Fruit fly (Drosophila melanogaster) whole organism, embryonic: ENCODE results near the gene Jarid2.

Experiments used
- Awh ChIP-seq: fragments of 200-800 bp; sonication (Bioruptor generic); IDR thresholded peaks from 2 replicates; pipeline ENCODE4, ENCODE4 v1.3.6; 2022; ENCODE audit warnings: missing biosample characterization, missing genetic modification characterization
- CG10431 ChIP-seq: fragments of 200-800 bp; sonication (Bioruptor generic); optimal IDR thresholded peaks from 3 replicates; lab custom pipeline; 2018; ENCODE audit warnings: missing biosample characterization, mild to moderate bottlenecking, missing genetic modification characterization
- CG10543 ChIP-seq: fragments of 200-800 bp; sonication (Bioruptor generic); optimal IDR thresholded peaks from 3 replicates; lab custom pipeline; 2017; ENCODE audit warnings: missing biosample characterization, mild to moderate bottlenecking, missing genetic modification characterization, moderate library complexity
- CG10654 ChIP-seq: fragments of 200-800 bp; sonication (Bioruptor generic); optimal IDR thresholded peaks from 2 replicates; lab custom pipeline; 2016; ENCODE audit warnings: missing biosample characterization, missing genetic modification characterization
- CG10959 ChIP-seq: fragments of 200-800 bp; sonication (Bioruptor generic); IDR thresholded peaks from 2 replicates; pipeline ENCODE4 v1.3.6; 2022; ENCODE audit warnings: missing biosample characterization, missing genetic modification characterization
- CG11560 ChIP-seq: fragments of 200-800 bp; sonication (Bioruptor generic); IDR thresholded peaks from 3 replicates; pipeline ENCODE4 v1.3.6; 2022; ENCODE audit warnings: missing biosample characterization, missing genetic modification characterization
- CG12299 ChIP-seq: fragments of 200-800 bp; sonication (Bioruptor generic); optimal IDR thresholded peaks from 2 replicates; lab custom pipeline; 2018; ENCODE audit warnings: missing biosample characterization, mild to moderate bottlenecking, missing genetic modification characterization
- CG13123 ChIP-seq: fragments of 200-800 bp; sonication (Bioruptor generic); optimal IDR thresholded peaks from 2 replicates; lab custom pipeline; 2016; ENCODE audit warnings: missing biosample characterization, missing genetic modification characterization
- CG15269 ChIP-seq: fragments of 200-800 bp; sonication (Bioruptor generic); optimal IDR thresholded peaks from 2 replicates; lab custom pipeline; 2018; ENCODE audit warnings: missing biosample characterization, mild to moderate bottlenecking, missing genetic modification characterization, moderate library complexity
- CG15479 ChIP-seq: fragments of 200-800 bp; sonication (Bioruptor generic); optimal IDR thresholded peaks from 3 replicates; lab custom pipeline; 2019; ENCODE audit warnings: missing biosample characterization, mild to moderate bottlenecking, missing genetic modification characterization, moderate library complexity
- CG2678 ChIP-seq: fragments of 200-800 bp; sonication (Bioruptor generic); optimal IDR thresholded peaks from 3 replicates; lab custom pipeline; 2019; ENCODE audit warnings: missing biosample characterization, mild to moderate bottlenecking, missing genetic modification characterization, moderate library complexity
- CG32532 ChIP-seq: fragments of 200-800 bp; sonication (Bioruptor generic); IDR thresholded peaks from 2 replicates; pipeline ENCODE4 v1.3.6; 2022; ENCODE audit warnings: missing biosample characterization, missing genetic modification characterization
- CG3726 ChIP-seq: fragments of 200-800 bp; sonication (Bioruptor generic); IDR thresholded peaks from 3 replicates; pipeline ENCODE4, ENCODE4 v1.3.6; 2022; ENCODE audit warnings: missing biosample characterization, missing genetic modification characterization
- CG4360 ChIP-seq: fragments of 200-800 bp; sonication (Bioruptor generic); IDR thresholded peaks from 2 replicates; pipeline ENCODE4 v1.3.6; 2022; ENCODE audit warnings: missing biosample characterization, missing genetic modification characterization
- CG4730 ChIP-seq: fragments of 200-800 bp; sonication (Bioruptor generic); IDR thresholded peaks from 2 replicates; pipeline ENCODE4 v1.3.6; 2022; ENCODE audit warnings: missing biosample characterization, missing genetic modification characterization
- CG6175 ChIP-seq: fragments of 200-800 bp; sonication (Bioruptor generic); IDR thresholded peaks from 3 replicates; pipeline ENCODE4 v1.3.6; 2022; ENCODE audit warnings: missing biosample characterization, missing genetic modification characterization
- CG6813 ChIP-seq: fragments of 200-800 bp; sonication (Bioruptor generic); optimal IDR thresholded peaks from 2 replicates; lab custom pipeline; 2017; ENCODE audit warnings: missing biosample characterization, missing genetic modification characterization, mild to moderate bottlenecking, moderate library complexity, missing genetic modification reagents
- CG7928 ChIP-seq: fragments of 200-800 bp; sonication (Bioruptor generic); optimal IDR thresholded peaks from 2 replicates; lab custom pipeline; 2017; ENCODE audit warnings: missing biosample characterization, mild to moderate bottlenecking, missing genetic modification characterization
- CG7963 ChIP-seq: fragments of 200-800 bp; sonication (Bioruptor generic); IDR thresholded peaks from 3 replicates; pipeline ENCODE4 v1.3.6; 2022; ENCODE audit warnings: missing biosample characterization, missing genetic modification characterization; ENCODE audit not compliant: partially characterized antibody
- CHES-1-like ChIP-seq: fragments of 200-800 bp; sonication (Bioruptor generic); optimal IDR thresholded peaks from 2 replicates; lab custom pipeline; 2016; ENCODE audit warnings: missing biosample characterization, missing genetic modification characterization
- CTCF ChIP-seq: fragments of 200-800 bp; sonication (Bioruptor generic); optimal IDR thresholded peaks from 2 replicates; lab custom pipeline; 2017; ENCODE audit warnings: missing biosample characterization, mild to moderate bottlenecking, missing genetic modification characterization, moderate library complexity
- D19B ChIP-seq: fragments of 200-800 bp; sonication (Bioruptor generic); optimal IDR thresholded peaks from 2 replicates; lab custom pipeline; 2017; ENCODE audit warnings: missing biosample characterization, mild to moderate bottlenecking, missing genetic modification characterization
- Fer3 ChIP-seq: fragments of 200-800 bp; sonication (Bioruptor generic); optimal IDR thresholded peaks from 2 replicates; lab custom pipeline; 2018; ENCODE audit warnings: missing biosample characterization, mild to moderate bottlenecking, missing genetic modification characterization, moderate library complexity
- Jarid2 ChIP-seq: fragments of 200-800 bp; sonication (Bioruptor generic); optimal IDR thresholded peaks from 3 replicates; lab custom pipeline; 2017; ENCODE audit warnings: mild to moderate bottlenecking, missing biosample characterization, missing genetic modification reagents, missing genetic modification characterization
- Kr ChIP-seq: fragments of 200-800 bp; sonication (Bioruptor generic); optimal IDR thresholded peaks from 2 replicates; lab custom pipeline; 2017; ENCODE audit warnings: missing biosample characterization, mild to moderate bottlenecking, missing genetic modification characterization
- MBD-R2 ChIP-seq: fragments of 200-800 bp; sonication (Bioruptor generic); IDR thresholded peaks from 2 replicates; pipeline ENCODE4 v1.3.6; 2022; ENCODE audit warnings: missing biosample characterization, missing genetic modification characterization
- Med ChIP-seq: fragments of 200-800 bp; sonication (Bioruptor generic); peaks from one replicate; lab custom pipeline; 2016; ENCODE audit warnings: missing biosample characterization, missing genetic modification characterization, mild to moderate bottlenecking, inconsistent platforms, moderate library complexity
- Sin3A ChIP-seq: fragments of >200 bp; optimal IDR thresholded peaks from 2 replicates; lab custom pipeline; 2018
- YL-1 ChIP-seq: fragments of 200-800 bp; sonication (Bioruptor generic); optimal IDR thresholded peaks from 3 replicates; lab custom pipeline; 2017; ENCODE audit warnings: missing biosample characterization, mild to moderate bottlenecking, missing genetic modification characterization
- abd-A ChIP-seq: fragments of 200-800 bp; sonication (Bioruptor generic); optimal IDR thresholded peaks from 3 replicates; lab custom pipeline; 2019; ENCODE audit warnings: missing biosample characterization, mild to moderate bottlenecking, missing genetic modification characterization, moderate library complexity
- ara ChIP-seq: fragments of 200-800 bp; sonication (Bioruptor generic); IDR thresholded peaks from 2 replicates; pipeline ENCODE4 v1.3.6; 2022; ENCODE audit warnings: missing biosample characterization, missing genetic modification characterization
- br ChIP-seq: fragments of >200 bp; optimal IDR thresholded peaks from 2 replicates; lab custom pipeline; 2017
- cg ChIP-seq: fragments of 200-800 bp; sonication (Bioruptor generic); optimal IDR thresholded peaks from 3 replicates; lab custom pipeline; 2019; ENCODE audit warnings: missing biosample characterization, mild to moderate bottlenecking, missing genetic modification characterization, moderate library complexity
- chinmo ChIP-seq: fragments of 200-800 bp; sonication (Bioruptor generic); IDR thresholded peaks from 4 replicates; pipeline ENCODE4 v1.3.6; 2022; ENCODE audit warnings: missing biosample characterization, missing genetic modification characterization; ENCODE audit not compliant: partially characterized antibody
- chm ChIP-seq: fragments of 200-800 bp; sonication (Bioruptor generic); IDR thresholded peaks from 2 replicates; pipeline ENCODE4 v1.3.6; 2022; ENCODE audit warnings: missing biosample characterization, missing genetic modification characterization
- danr ChIP-seq: fragments of 200-800 bp; sonication (Bioruptor generic); IDR thresholded peaks from 2 replicates; pipeline ENCODE4 v1.3.6; 2022; ENCODE audit warnings: missing biosample characterization, missing genetic modification characterization
- fru ChIP-seq: fragments of >200 bp; optimal IDR thresholded peaks from 2 replicates; lab custom pipeline; 2017
- grn ChIP-seq: fragments of 200-800 bp; sonication (Bioruptor generic); optimal IDR thresholded peaks from 3 replicates; lab custom pipeline; 2017; ENCODE audit warnings: missing biosample characterization, missing genetic modification characterization
- gro ChIP-seq: fragments of 200-800 bp; sonication (Bioruptor generic); optimal IDR thresholded peaks from 2 replicates; lab custom pipeline; 2016; ENCODE audit warnings: missing biosample characterization, missing genetic modification characterization
- gsb-n ChIP-seq: fragments of 200-800 bp; sonication (Bioruptor generic); optimal IDR thresholded peaks from 3 replicates; lab custom pipeline; 2018; ENCODE audit warnings: missing biosample characterization, mild to moderate bottlenecking, missing genetic modification characterization
- ham ChIP-seq: fragments of 200-800 bp; sonication (Bioruptor generic); IDR thresholded peaks from 2 replicates; pipeline ENCODE4 v1.3.6; 2022; ENCODE audit warnings: missing biosample characterization, missing genetic modification characterization
- mirr ChIP-seq: fragments of 200-800 bp; sonication (Bioruptor generic); optimal IDR thresholded peaks from 3 replicates; lab custom pipeline; 2018; ENCODE audit warnings: missing biosample characterization, mild to moderate bottlenecking, missing genetic modification characterization
- nom ChIP-seq: fragments of 200-800 bp; sonication (Bioruptor generic); optimal IDR thresholded peaks from 2 replicates; lab custom pipeline; 2017; ENCODE audit warnings: missing biosample characterization, missing genetic modification characterization, mild to moderate bottlenecking, moderate library complexity, missing genetic modification reagents
- ranshi ChIP-seq: fragments of 200-800 bp; sonication (Bioruptor generic); IDR thresholded peaks from 2 replicates; pipeline ENCODE4 v1.3.6; 2022; ENCODE audit warnings: missing biosample characterization, missing genetic modification characterization
- row ChIP-seq: fragments of 200-800 bp; sonication (Bioruptor generic); IDR thresholded peaks from 3 replicates; pipeline ENCODE4 v1.3.6; 2022; ENCODE audit warnings: missing biosample characterization, missing genetic modification characterization
- scrt ChIP-seq: fragments of 200-800 bp; sonication (Bioruptor generic); optimal IDR thresholded peaks from 2 replicates; lab custom pipeline; 2018; ENCODE audit warnings: missing biosample characterization, mild to moderate bottlenecking, missing genetic modification characterization, moderate library complexity
- sim ChIP-seq: fragments of 200-800 bp; sonication (Bioruptor generic); IDR thresholded peaks from 2 replicates; pipeline ENCODE4 v1.3.6; 2022; ENCODE audit warnings: missing biosample characterization, missing genetic modification characterization
- sna ChIP-seq: fragments of 200-800 bp; sonication (Bioruptor generic); IDR thresholded peaks from 2 replicates; pipeline ENCODE4 v1.3.6; 2022; ENCODE audit warnings: missing biosample characterization, missing genetic modification characterization; ENCODE audit not compliant: partially characterized antibody
- so ChIP-seq: fragments of 200-800 bp; sonication (Bioruptor generic); IDR thresholded peaks from 3 replicates; pipeline ENCODE4 v1.3.6; 2022; ENCODE audit warnings: missing biosample characterization, missing genetic modification characterization
- sqz ChIP-seq: fragments of 200-800 bp; sonication (Bioruptor generic); optimal IDR thresholded peaks from 3 replicates; lab custom pipeline; 2018; ENCODE audit warnings: missing biosample characterization, mild to moderate bottlenecking, missing genetic modification characterization
- tll ChIP-seq, 2 experiments: fragments of 200-800 bp in 1 of 2; fragments of >200 bp in 1 of 2; sonication (Bioruptor generic) in 1 of 2; optimal IDR thresholded peaks; 2 replicates each; lab custom pipeline; 2017 to 2019; ENCODE audit warnings: missing biosample characterization in 2 of 2, missing genetic modification characterization in 2 of 2, mild to moderate bottlenecking in 1 of 2, moderate library complexity in 1 of 2
- ttk ChIP-seq: fragments of 200-800 bp; sonication (Bioruptor generic); IDR thresholded peaks from 2 replicates; pipeline ENCODE4 v2.1.2; 2022; ENCODE audit warnings: missing biosample characterization, missing genetic modification characterization

The Jarid2 gene

DNA sequence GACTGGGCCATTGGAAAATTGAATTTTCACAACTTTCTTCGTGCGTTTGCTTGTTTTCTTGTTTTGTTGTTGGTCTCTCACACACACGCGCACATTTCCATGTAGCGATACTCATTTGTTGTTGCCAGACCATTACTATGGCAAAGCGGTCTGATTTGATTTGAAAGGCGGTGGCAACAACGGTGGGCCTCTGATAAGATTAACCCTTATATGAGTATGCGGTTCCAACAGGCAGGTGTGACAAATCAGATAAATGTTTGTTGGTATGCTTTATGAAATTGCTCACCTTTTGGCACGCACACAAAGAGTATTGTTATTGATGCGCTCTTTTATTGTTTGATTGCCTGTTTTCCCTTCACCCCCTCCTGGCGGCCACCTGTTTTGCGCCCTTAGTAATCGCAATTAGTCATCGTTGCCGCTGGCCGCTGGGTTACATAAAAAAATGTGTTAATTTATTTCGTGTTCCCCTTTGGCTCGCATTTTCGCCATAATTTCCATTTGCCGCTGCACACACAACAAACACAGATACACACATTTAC is 29.5 kb upstream of the Jarid2 start (continued):
- TF ChIP-seq CG32532, result peak; percentile 12; the same call in 1 of the 2 replicates
- TF ChIP-seq row (GFP tag; lab: Robert Waterston, UW), result 0 out of 3 replicates have a peak, but pooled peaks have one; percentile 13
- TF ChIP-seq CG4730 (GFP tag; lab: Robert Waterston, UW), result no peak
- 0 out of 3 replicates have a peak, but pooled peaks have one; percentile 22 for TF ChIP-seq CG7963 (GFP tag; lab: Robert Waterston, UW)
- TF ChIP-seq MBD-R2, result peak; percentile 7; the same call in 1 of the 2 replicates
- no peak for TF ChIP-seq so
- no peak for TF ChIP-seq ara (GFP tag; lab: Robert Waterston, UW)
- peak; percentile 82 for TF ChIP-seq Med (GFP tag; lab: Kevin White, UChicago)
- TF ChIP-seq CG10431 (GFP tag; lab: Kevin White, UChicago), result peak; percentile 97
- peak; percentile 78; the same call in 2 of the 4 replicates for TF ChIP-seq chinmo
- TF ChIP-seq CG3726 (GFP tag; lab: Robert Waterston, UW), result no peak
- peak; percentile 43 for TF ChIP-seq CG10543 (GFP tag; lab: Kevin White, UChicago)
- peak in 1 of 2 experiments; percentile 45 for TF ChIP-seq tll (GFP tag; optimal IDR thresholded peaks at IDR 0.05; lab: Kevin White, UChicago)
- TF ChIP-seq grn (GFP tag; lab: Kevin White, UChicago), result peak; percentile 86
- TF ChIP-seq sqz (GFP tag; lab: Kevin White, UChicago), result peak; percentile 28
- TF ChIP-seq sna, result 0 out of 2 replicates have a peak, but pooled peaks have one; percentile 10
- TF ChIP-seq CG15479 (GFP tag; lab: Kevin White, UChicago), result no peak
- TF ChIP-seq sim (GFP tag; lab: Robert Waterston, UW), result no peak
- TF ChIP-seq cg, result peak; percentile 90
- no peak for TF ChIP-seq ttk (GFP tag; lab: Robert Waterston, UW)
- no peak for TF ChIP-seq CG7928 (GFP tag; lab: Kevin White, UChicago)
- no peak for TF ChIP-seq Jarid2 (GFP tag; lab: Kevin White, UChicago)
- TF ChIP-seq CG13123 (GFP tag; lab: Kevin White, UChicago), result no peak
- no peak for TF ChIP-seq CG10654
- peak; percentile 89 for TF ChIP-seq mirr (GFP tag; lab: Kevin White, UChicago)
- TF ChIP-seq CG6813 (GFP tag; lab: Kevin White, UChicago), result no peak
- no peak for TF ChIP-seq ham (GFP tag; lab: Robert Waterston, UW)
- TF ChIP-seq nom (GFP tag; lab: Kevin White, UChicago), result no peak
- TF ChIP-seq ranshi (GFP tag; lab: Robert Waterston, UW), result no peak
- TF ChIP-seq CHES-1-like (GFP tag; lab: Kevin White, UChicago), result peak; percentile 18
- peak; percentile 46 for TF ChIP-seq scrt
- TF ChIP-seq CG12299, result no peak
- peak; percentile 78 for TF ChIP-seq gsb-n (tag; lab: Kevin White, UChicago)
- TF ChIP-seq CG2678 (tag; lab: Kevin White, UChicago), result peak; percentile 19
- peak; percentile 4 for TF ChIP-seq YL-1 (GFP tag; lab: Kevin White, UChicago)
- TF ChIP-seq gro (GFP tag; lab: Kevin White, UChicago), result peak; percentile 45
- TF ChIP-seq Fer3 (tag; lab: Kevin White, UChicago), result peak; percentile 12
- no peak for TF ChIP-seq chm
- peak; percentile 84 for TF ChIP-seq CG10959 (GFP tag; lab: Robert Waterston, UW)
- TF ChIP-seq Sin3A, result no peak
- TF ChIP-seq CG11560, result no peak
- no peak for TF ChIP-seq danr (GFP tag; lab: Robert Waterston, UW)
- TF ChIP-seq br (lab: Kevin White, UChicago), result no peak
- no peak for TF ChIP-seq D19B (GFP tag; lab: Kevin White, UChicago)
- peak; percentile 24 for TF ChIP-seq abd-A
- TF ChIP-seq CG15269 (tag; lab: Kevin White, UChicago), result peak; percentile 14
- TF ChIP-seq CTCF (GFP tag; lab: Kevin White, UChicago), result no peak
- peak; percentile 54; the same call in 1 of the 3 replicates for TF ChIP-seq CG6175 (GFP tag; lab: Robert Waterston, UW)
- no peak for TF ChIP-seq fru (lab: Kevin White, UChicago)
- TF ChIP-seq Kr (GFP tag; lab: Kevin White, UChicago), result peak; percentile 79
- TF ChIP-seq Awh (GFP tag; lab: Robert Waterston, UW), result 0 out of 2 replicates have a peak, but pooled peaks have one; percentile 33
- peak; percentile 85 for TF ChIP-seq CG4360 (GFP tag; lab: Robert Waterston, UW)
